Worm (Caenorhabditis elegans): ENCODE measurements around the gene F48G7.8.

DNA sequence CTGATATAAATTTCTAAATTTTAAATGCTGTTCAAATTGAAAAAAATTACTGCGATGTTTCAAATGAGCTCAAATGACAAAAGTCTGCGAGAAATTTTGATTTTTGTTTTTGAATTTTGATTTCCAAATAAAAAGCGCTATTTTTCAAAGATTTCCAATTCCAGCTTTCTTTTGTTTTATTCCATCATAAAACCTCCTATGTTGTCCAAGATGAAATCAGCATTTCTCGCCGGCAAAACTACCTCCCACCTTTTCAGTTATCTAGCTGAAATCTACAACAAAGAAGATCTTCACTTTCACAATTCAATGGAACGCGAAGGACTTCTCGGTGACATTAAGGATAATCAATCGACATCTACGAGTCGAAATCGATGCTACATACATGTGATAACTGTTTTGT lies 48.5 kb downstream of the F48G7.8 start, which contains the start of gene K06H6.4:
- no peak for TF ChIP-seq unc-55 (GFP tag; optimal IDR thresholded peaks at IDR 0.05)
- TF ChIP-seq snpc-4 (tag; optimal IDR thresholded peaks at IDR 0.05), result no peak
- TF ChIP-seq unc-62 (GFP tag; optimal IDR thresholded peaks at IDR 0.05), result no peak
- TF ChIP-seq lin-11 (tag; optimal IDR thresholded peaks at IDR 0.05), result no peak
- TF ChIP-seq fos-1 (tag; optimal IDR thresholded peaks at IDR 0.05), result no peak
- TF ChIP-seq ztf-11 (tag; optimal IDR thresholded peaks at IDR 0.05), result no peak

All from whole organism, L2 larva.